Worm (Caenorhabditis elegans) whole organism, mixed stage, embryonic: Measurements from ENCODE around the gene spsb-2.

Source experiments
- M03D4.4 ChIP-seq: sonication (generic microtip); optimal IDR thresholded peaks from 2 replicates; lab custom pipeline; 2017; ENCODE audit warnings: mild to moderate bottlenecking, missing genetic modification characterization, missing compliant biosample characterization
- ceh-83 ChIP-seq: fragments of 200-800 bp; sonication (Bioruptor generic); optimal IDR thresholded peaks from 2 replicates; lab custom pipeline; 2018; ENCODE audit warnings: mild to moderate bottlenecking, missing genetic modification characterization, missing compliant biosample characterization
- elt-3 ChIP-seq: fragments of 150-350 bp; optimal IDR thresholded peaks from 2 replicates; lab custom pipeline; 2014; ENCODE audit warnings: missing biosample characterization, missing genetic modification characterization
- lin-32 ChIP-seq: fragments of 200-800 bp; sonication (Bioruptor generic); optimal IDR thresholded peaks from 2 replicates; lab custom pipeline; 2018; ENCODE audit warnings: mild to moderate bottlenecking, missing genetic modification characterization, missing compliant biosample characterization
- lsy-2 ChIP-seq: fragments of 150-350 bp; optimal IDR thresholded peaks from 2 replicates; lab custom pipeline; 2014; ENCODE audit warnings: missing biosample characterization, missing genetic modification characterization

DNA sequence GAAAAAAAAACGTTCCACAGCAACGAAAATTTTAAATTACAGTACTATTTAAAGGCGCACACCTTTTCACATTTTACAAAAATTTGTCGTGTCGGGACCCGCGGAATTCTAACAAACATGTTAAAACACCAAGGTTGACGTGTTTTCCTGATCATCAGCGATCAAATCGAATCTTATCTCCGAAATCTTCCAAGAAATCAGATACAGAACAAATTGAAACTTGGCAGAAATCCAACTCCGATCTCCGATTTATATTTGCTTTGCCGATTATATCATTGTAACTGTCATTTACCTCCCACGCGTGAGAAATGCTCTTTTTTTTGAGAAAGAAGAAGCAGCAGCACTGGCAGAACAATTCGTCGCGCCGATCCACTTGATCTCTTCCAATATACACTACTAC, 16.4 kb upstream of the spsb-2 start:
- TF ChIP-seq elt-3: no peak
- TF ChIP-seq M03D4.4: no peak
- TF ChIP-seq ceh-83 (GFP tag; lab: Kevin White, UChicago): no peak
- TF ChIP-seq lin-32 (GFP tag; lab: Kevin White, UChicago): no peak
- no peak for TF ChIP-seq lsy-2 (tag; lab: Kevin White, UChicago)
